Fruit fly (Drosophila melanogaster): ENCODE results near the gene CG14635.

The CG14635 gene

DNA sequence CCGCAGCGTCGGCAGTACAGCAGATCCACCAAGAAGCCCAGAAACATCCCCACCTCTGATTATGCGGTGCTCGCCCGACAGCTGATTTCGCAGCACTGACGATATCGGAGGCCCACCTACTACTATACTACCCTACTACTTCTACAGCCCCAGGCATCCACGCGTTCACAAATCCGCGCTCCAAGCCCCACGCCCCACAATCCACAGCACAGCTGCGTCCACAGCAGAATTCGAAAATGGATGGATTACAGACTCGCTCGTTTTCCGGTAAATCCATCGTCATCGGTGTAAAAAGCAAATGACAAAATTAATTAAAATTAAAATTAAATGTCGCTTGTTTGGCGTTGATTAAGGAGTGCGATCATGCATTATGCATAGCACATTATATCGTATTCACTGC, 2.4 kb downstream of the CG14635 start, which contains the start of gene CG3713:
TSS of gene CG3713 (minus strand) at position 101 of the 400 bp plus-strand sequence.
- TF ChIP-seq Mad (GFP tag; optimal IDR thresholded peaks at IDR 0.05) (no peak), Ets65A (GFP tag) (no peak), Pdp1 (GFP tag; optimal IDR thresholded peaks at IDR 0.05) (no peak), CG2129 (GFP tag; IDR thresholded peaks at IDR 0.05; ENCODE audit: partially characterized antibody) (no peak), CG7357 (GFP tag; IDR thresholded peaks at IDR 0.05) (no peak)

DNA sequence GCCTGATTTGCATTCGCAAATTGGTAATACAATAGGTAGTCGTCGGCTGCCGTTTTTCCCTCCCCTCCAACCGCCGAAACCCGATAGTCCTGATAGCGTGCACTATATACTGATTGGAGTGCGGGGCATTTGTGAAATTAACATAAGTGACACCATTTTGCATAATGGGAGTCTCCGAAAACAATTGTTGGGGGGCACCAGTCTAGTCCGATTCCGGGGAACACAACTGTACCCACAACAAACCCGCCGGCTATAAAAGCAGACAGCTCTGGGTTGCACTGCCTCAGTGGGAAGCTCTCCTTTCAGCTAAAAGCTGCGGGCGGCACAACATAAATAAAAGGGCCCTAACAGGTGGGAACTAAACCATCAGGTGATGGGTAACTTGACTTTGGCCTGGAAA, 17.7 kb downstream of the CG14635 start, which contains the start of gene CG14634:
TSS of gene CG14634 (plus strand) at position 301 of the 400 bp plus-strand sequence.
- no peak for TF ChIP-seq CG6683 (GFP tag; optimal IDR thresholded peaks at IDR 0.05)
- no peak for TF ChIP-seq h (optimal IDR thresholded peaks at IDR 0.05)
- no peak for TF ChIP-seq E2f2 (GFP tag; IDR thresholded peaks at IDR 0.05)
- no peak for TF ChIP-seq CG10321 (GFP tag; IDR thresholded peaks at IDR 0.05)
- TF ChIP-seq pum (GFP tag; optimal IDR thresholded peaks at IDR 0.05), result no peak
- TF ChIP-seq Antp (GFP tag; optimal IDR thresholded peaks at IDR 0.05), result no peak
- TF ChIP-seq knrl (GFP tag; IDR thresholded peaks at IDR 0.05; ENCODE audit: partially characterized antibody), result no peak
- no peak for TF ChIP-seq Med (GFP tag)
- TF ChIP-seq Drgx (GFP tag; IDR thresholded peaks at IDR 0.05), result no peak
- TF ChIP-seq tna (GFP tag; IDR thresholded peaks at IDR 0.05; ENCODE audit: partially characterized antibody), result no peak
- no peak for TF ChIP-seq CG4404 (GFP tag; IDR thresholded peaks at IDR 0.05)
- no peak for TF ChIP-seq Hr39 (optimal IDR thresholded peaks at IDR 0.05)
- TF ChIP-seq phol (tag; optimal IDR thresholded peaks at IDR 0.05), result no peak
- TF ChIP-seq tap (tag; optimal IDR thresholded peaks at IDR 0.05), result no peak
- TF ChIP-seq CG18599 (GFP tag; optimal IDR thresholded peaks at IDR 0.05), result no peak
- TF ChIP-seq gce (GFP tag; IDR thresholded peaks at IDR 0.05), result no peak
- no peak for TF ChIP-seq CG1792 (GFP tag; optimal IDR thresholded peaks at IDR 0.05)
- TF ChIP-seq CG10274 (GFP tag; optimal IDR thresholded peaks at IDR 0.05), result no peak

DNA sequence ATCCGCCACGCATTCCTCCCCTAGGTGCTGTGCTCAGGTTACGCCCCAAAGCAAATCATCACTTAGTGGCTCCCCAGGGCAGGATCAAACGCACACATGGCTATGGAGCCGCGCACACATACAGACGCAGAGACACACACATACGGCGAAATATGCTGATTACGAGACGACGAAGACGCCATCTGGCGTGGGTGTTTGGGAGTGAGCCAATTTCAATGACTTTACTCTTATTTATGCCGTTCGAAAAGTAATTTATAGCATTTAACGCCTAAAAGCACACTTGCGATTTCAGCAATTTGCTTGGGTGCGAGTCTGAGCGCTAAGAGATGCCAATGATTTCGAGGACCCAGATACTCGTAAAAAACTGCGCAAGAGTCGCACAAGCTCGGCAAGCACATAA, 23.8 kb downstream of the CG14635 start:
- no peak for TF ChIP-seq CG32767 (GFP tag; IDR thresholded peaks at IDR 0.05)
- no peak for TF ChIP-seq CG11085 (GFP tag; IDR thresholded peaks at IDR 0.05)
- TF ChIP-seq CTCF (GFP tag; optimal IDR thresholded peaks at IDR 0.05), result peak; percentile 74
- TF ChIP-seq slbo (GFP tag; IDR thresholded peaks at IDR 0.05), result no peak

DNA sequence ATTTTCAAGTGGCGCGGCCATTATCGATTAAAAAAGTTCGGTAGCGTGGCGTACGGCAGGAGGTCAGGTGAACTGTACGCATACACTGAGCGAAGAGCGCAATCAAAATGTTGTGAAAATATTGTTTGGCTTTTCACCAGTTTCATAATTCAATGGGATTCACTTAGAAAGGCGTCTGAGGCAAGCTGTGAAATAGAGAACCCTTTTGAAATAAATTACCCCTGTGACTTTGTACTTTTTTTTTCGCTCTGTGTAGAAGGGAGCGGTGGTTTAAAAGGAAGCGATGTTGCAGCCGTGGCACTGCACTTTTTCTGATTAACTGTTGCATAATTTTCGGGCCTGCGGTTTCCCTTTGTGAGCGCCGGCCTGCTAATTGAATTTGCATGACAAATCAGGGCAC, 29.1 kb downstream of the CG14635 start:
- TF ChIP-seq Fer1 (GFP tag; optimal IDR thresholded peaks at IDR 0.05) (peak; percentile 36), dysf (GFP tag; IDR thresholded peaks at IDR 0.05) (0 out of 3 replicates have a peak, but pooled peaks have one; percentile 27), BtbVII (GFP tag; optimal IDR thresholded peaks at IDR 0.05) (peak; percentile 3), CG6689 (GFP tag; IDR thresholded peaks at IDR 0.05) (peak; percentile 34; the same call in 1 of the 2 replicates), CG12942 (GFP tag; optimal IDR thresholded peaks at IDR 0.05) (no peak), CG17359 (tag; optimal IDR thresholded peaks at IDR 0.05) (peak; percentile 23), CG3847 (GFP tag; IDR thresholded peaks at IDR 0.05) (no peak), pnt (GFP tag; optimal IDR thresholded peaks at IDR 0.05) (peak; percentile 43), Xrp1 (GFP tag; IDR thresholded peaks at IDR 0.05) (0 out of 2 replicates have a peak, but pooled peaks have one; percentile 10), CG7839 (tag; optimal IDR thresholded peaks at IDR 0.05) (peak; percentile 36), Hr51 (GFP tag; optimal IDR thresholded peaks at IDR 0.05) (peak in 1 of 2 experiments; percentile 27), stwl (tag; optimal IDR thresholded peaks at IDR 0.05) (no peak), CG15269 (tag; optimal IDR thresholded peaks at IDR 0.05) (peak; percentile 34), CG18599 (GFP tag; optimal IDR thresholded peaks at IDR 0.05) (peak; percentile 46), HLH3B (GFP tag; IDR thresholded peaks at IDR 0.05) (0 out of 2 replicates have a peak, but pooled peaks have one; percentile 11), row (GFP tag; IDR thresholded peaks at IDR 0.05) (peak; percentile 45), gem (tag; optimal IDR thresholded peaks at IDR 0.05) (peak; percentile 47), lbe (GFP tag; optimal IDR thresholded peaks at IDR 0.05) (no peak), CG13624 (GFP tag; optimal IDR thresholded peaks at IDR 0.05) (no peak), CG32772 (GFP tag; IDR thresholded peaks at IDR 0.05) (0 out of 2 replicates have a peak, but pooled peaks have one; percentile 10), Drgx (GFP tag; IDR thresholded peaks at IDR 0.05) (0 out of 2 replicates have a peak, but pooled peaks have one; percentile 24), ind (GFP tag; optimal IDR thresholded peaks at IDR 0.05) (peak; percentile 20), nom (GFP tag; optimal IDR thresholded peaks at IDR 0.05) (no peak), Meics (GFP tag; optimal IDR thresholded peaks at IDR 0.05) (peak; percentile 32)
